Fruit fly (Drosophila melanogaster): ENCODE results near the gene wrm1.

Gene wrm1

dm6 chr3L:7381359-7381976 is 46.4 kb upstream of the wrm1 start, which contains the start of the genes SMSr and smid (continued):
- TF ChIP-seq sima (GFP tag; optimal IDR thresholded peaks at IDR 0.05) (no peak), salm (tag; optimal IDR thresholded peaks at IDR 0.05) (no peak), CG6175 (GFP tag; IDR thresholded peaks at IDR 0.05) (no peak), luna (GFP tag; optimal IDR thresholded peaks at IDR 0.05) (no peak), E2f1 (GFP tag; IDR thresholded peaks at IDR 0.05) (no peak), Max (GFP tag; optimal IDR thresholded peaks at IDR 0.05) (peak; percentile 74), CG16863 (GFP tag; optimal IDR thresholded peaks at IDR 0.05) (peak; percentile 21), Dll (GFP tag; IDR thresholded peaks at IDR 0.05; ENCODE audit: partially characterized antibody) (peak; percentile 91), tap (tag; optimal IDR thresholded peaks at IDR 0.05) (no peak), trh (GFP tag; optimal IDR thresholded peaks at IDR 0.05) (no peak), sim (GFP tag; IDR thresholded peaks at IDR 0.05) (no peak), CG17328 (GFP tag; IDR thresholded peaks at IDR 0.05) (0 out of 2 replicates have a peak, but pooled peaks have one; percentile 6), gsb-n (tag; optimal IDR thresholded peaks at IDR 0.05) (peak; percentile 65), mirr (GFP tag; optimal IDR thresholded peaks at IDR 0.05) (peak; percentile 19), CG10565 (GFP tag; optimal IDR thresholded peaks at IDR 0.05) (no peak), BtbVII (GFP tag; optimal IDR thresholded peaks at IDR 0.05) (peak; percentile 36), gce (GFP tag; IDR thresholded peaks at IDR 0.05) (no peak), peb (GFP tag; IDR thresholded peaks at IDR 0.05) (no peak), sr (GFP tag; IDR thresholded peaks at IDR 0.05) (no peak), CG8281 (tag; optimal IDR thresholded peaks at IDR 0.05) (no peak), Sin3A (optimal IDR thresholded peaks at IDR 0.05) (peak; percentile 98), hth (optimal IDR thresholded peaks at IDR 0.05) (no peak), D (optimal IDR thresholded peaks at IDR 0.05) (no peak), D (GFP tag; optimal IDR thresholded peaks at IDR 0.05) (peak; percentile 28), dimm (GFP tag; IDR thresholded peaks at IDR 0.05) (no peak), grn (GFP tag; optimal IDR thresholded peaks at IDR 0.05) (peak; percentile 49), nerfin-2 (GFP tag; IDR thresholded peaks at IDR 0.05; ENCODE audit: partially characterized antibody) (peak; percentile 51), Gug (GFP tag; IDR thresholded peaks at IDR 0.05) (peak; percentile 18; the same call in 1 of the 4 replicates), cad (GFP tag; optimal IDR thresholded peaks at IDR 0.05) (no peak), nom (GFP tag; optimal IDR thresholded peaks at IDR 0.05) (peak; percentile 38), Trl (optimal IDR thresholded peaks at IDR 0.05) (peak; percentile 82 to 88), Trl (GFP tag; optimal IDR thresholded peaks at IDR 0.05) (peak; percentile 43), CG8944 (GFP tag; optimal IDR thresholded peaks at IDR 0.05) (peak; percentile 41), CG11696 (GFP tag; IDR thresholded peaks at IDR 0.05) (no peak), MESR4 (GFP tag; optimal IDR thresholded peaks at IDR 0.05) (peak; percentile 56), H2.0 (GFP tag; IDR thresholded peaks at IDR 0.05) (peak; percentile 32; the same call in 1 of the 2 replicates), CG4854 (GFP tag; optimal IDR thresholded peaks at IDR 0.05) (peak; percentile 52), CG17186 (GFP tag; optimal IDR thresholded peaks at IDR 0.05) (peak; percentile 9), Asciz (GFP tag; optimal IDR thresholded peaks at IDR 0.05) (no peak), CG42726 (GFP tag; IDR thresholded peaks at IDR 0.05; ENCODE audit: partially characterized antibody) (0 out of 2 replicates have a peak, but pooled peaks have one; percentile 53), wek (GFP tag; optimal IDR thresholded peaks at IDR 0.05) (peak; percentile 22), Poxn (GFP tag; IDR thresholded peaks at IDR 0.05) (no peak), jigr1 (GFP tag; IDR thresholded peaks at IDR 0.05) (no peak), CG10654 (GFP tag; optimal IDR thresholded peaks at IDR 0.05) (peak; percentile 38), CG15269 (tag; optimal IDR thresholded peaks at IDR 0.05) (peak; percentile 59), gfzf (GFP tag; optimal IDR thresholded peaks at IDR 0.05) (peak; percentile 12), Opbp (GFP tag; IDR thresholded peaks at IDR 0.05; ENCODE audit: partially characterized antibody) (peak; percentile 66), CG31224 (GFP tag; IDR thresholded peaks at IDR 0.05) (no peak), CG10959 (GFP tag; IDR thresholded peaks at IDR 0.05) (no peak), CG7357 (GFP tag; IDR thresholded peaks at IDR 0.05) (peak; percentile 99), GATAe (GFP tag; conservative IDR thresholded peaks at IDR 0.05) (peak; percentile 39; the same call in 1 of the 2 replicates), Xrp1 (GFP tag; IDR thresholded peaks at IDR 0.05) (peak; percentile 65)

Measured in whole organism, embryonic.